Fruit fly (Drosophila melanogaster) whole organism, embryonic: ENCODE data around the gene Gdh.

ENCODE experiments used
- Adf1 ChIP-seq: fragments of 200-800 bp; sonication (Bioruptor generic); IDR thresholded peaks from 2 replicates; pipeline ENCODE4 v1.3.6; 2022; ENCODE audit warnings: missing biosample characterization, missing genetic modification characterization
- Aef1 ChIP-seq: fragments of 200-800 bp; sonication (Bioruptor generic); IDR thresholded peaks from 3 replicates; pipeline ENCODE4 v1.3.6; 2022; ENCODE audit warnings: missing biosample characterization, missing genetic modification characterization
- BEAF-32 ChIP-seq: fragments of 200-800 bp; sonication (Bioruptor generic); optimal IDR thresholded peaks from 3 replicates; lab custom pipeline; 2017; ENCODE audit warnings: missing biosample characterization, missing genetic modification characterization, mild to moderate bottlenecking, moderate library complexity, missing genetic modification reagents
- CG10565 ChIP-seq: fragments of 200-800 bp; sonication (Bioruptor generic); optimal IDR thresholded peaks from 3 replicates; lab custom pipeline; 2016; ENCODE audit warnings: missing biosample characterization, mild to moderate bottlenecking, missing genetic modification characterization
- CG12236 ChIP-seq: fragments of 200-800 bp; sonication (Bioruptor generic); optimal IDR thresholded peaks from 2 replicates; lab custom pipeline; 2016; ENCODE audit warnings: missing biosample characterization, missing genetic modification characterization
- CG15696 ChIP-seq: fragments of 200-800 bp; sonication (Bioruptor generic); optimal IDR thresholded peaks from 2 replicates; lab custom pipeline; 2019; ENCODE audit warnings: missing biosample characterization, mild to moderate bottlenecking, missing genetic modification characterization, moderate library complexity
- CG16779 ChIP-seq: fragments of 200-800 bp; sonication (Bioruptor generic); IDR thresholded peaks from 2 replicates; pipeline ENCODE4 v1.3.6; 2022; ENCODE audit warnings: missing biosample characterization, missing genetic modification characterization
- CG17385 ChIP-seq: fragments of 200-800 bp; sonication (Bioruptor generic); optimal IDR thresholded peaks from 3 replicates; lab custom pipeline; 2018; ENCODE audit warnings: missing biosample characterization, mild to moderate bottlenecking, missing genetic modification characterization
- CG17568 ChIP-seq: fragments of 200-800 bp; sonication (Bioruptor generic); optimal IDR thresholded peaks from 2 replicates; lab custom pipeline; 2018; ENCODE audit warnings: missing biosample characterization, mild to moderate bottlenecking, missing genetic modification characterization, moderate library complexity
- CG18476 ChIP-seq: fragments of 200-800 bp; sonication (Bioruptor generic); optimal IDR thresholded peaks from 2 replicates; lab custom pipeline; 2016; ENCODE audit warnings: missing biosample characterization, mild to moderate bottlenecking, missing genetic modification characterization
- CG2889 ChIP-seq: fragments of 200-800 bp; sonication (Bioruptor generic); IDR thresholded peaks from 3 replicates; pipeline ENCODE4 v1.3.6; 2022; ENCODE audit warnings: missing biosample characterization, missing genetic modification characterization
- CG4360 ChIP-seq: fragments of 200-800 bp; sonication (Bioruptor generic); IDR thresholded peaks from 2 replicates; pipeline ENCODE4 v1.3.6; 2022; ENCODE audit warnings: missing biosample characterization, missing genetic modification characterization
- CG4617 ChIP-seq: fragments of 200-800 bp; sonication (Bioruptor generic); optimal IDR thresholded peaks from 3 replicates; lab custom pipeline; 2016; ENCODE audit warnings: missing biosample characterization, missing genetic modification characterization, borderline replicate concordance
- CG8290 ChIP-seq, 3 experiments: fragments of 200-800 bp; sonication (Bioruptor generic); optimal IDR thresholded peaks; 2 replicates each; lab custom pipeline; 2016 to 2019; ENCODE audit warnings: missing biosample characterization in 3 of 3, missing genetic modification characterization in 3 of 3, mild to moderate bottlenecking in 2 of 3, moderate library complexity in 1 of 3
- CG9797 ChIP-seq: fragments of 200-800 bp; sonication (Bioruptor generic); optimal IDR thresholded peaks from 3 replicates; lab custom pipeline; 2018; ENCODE audit warnings: missing biosample characterization, mild to moderate bottlenecking, missing genetic modification characterization
- Chrac-16 ChIP-seq: fragments of 200-800 bp; sonication (Bioruptor generic); optimal IDR thresholded peaks from 3 replicates; lab custom pipeline; 2016; ENCODE audit warnings: missing biosample characterization, missing genetic modification characterization
- CoRest ChIP-seq: fragments of 200-800 bp; sonication (Bioruptor generic); optimal IDR thresholded peaks from 3 replicates; lab custom pipeline; 2018; ENCODE audit warnings: missing biosample characterization, mild to moderate bottlenecking, missing genetic modification characterization, moderate library complexity
- D19A ChIP-seq: fragments of 200-800 bp; optimal IDR thresholded peaks from 3 replicates; lab custom pipeline; 2019; ENCODE audit warnings: missing biosample characterization, mild to moderate bottlenecking, missing genetic modification characterization, moderate library complexity
- Dp ChIP-seq: fragments of 200-800 bp; sonication (Bioruptor generic); optimal IDR thresholded peaks from 2 replicates; lab custom pipeline; 2018; ENCODE audit warnings: missing biosample characterization, mild to moderate bottlenecking, missing genetic modification characterization, moderate library complexity
- Elba2 ChIP-seq: fragments of 200-800 bp; sonication (Bioruptor generic); optimal IDR thresholded peaks from 3 replicates; lab custom pipeline; 2016; ENCODE audit warnings: missing biosample characterization, missing genetic modification characterization
- Ets65A ChIP-seq: fragments of 200-800 bp; sonication (Bioruptor generic); peaks from one replicate; lab custom pipeline; 2016; ENCODE audit warnings: missing biosample characterization, missing genetic modification characterization
- HmgZ ChIP-seq: fragments of 200-800 bp; sonication (Bioruptor generic); optimal IDR thresholded peaks from 2 replicates; lab custom pipeline; 2018; ENCODE audit warnings: missing biosample characterization, mild to moderate bottlenecking, missing genetic modification characterization
- Hr78 ChIP-seq, 2 experiments: fragments of 200-800 bp in 1 of 2; fragments of >200 bp in 1 of 2; sonication (Bioruptor generic) in 1 of 2; optimal IDR thresholded peaks; 2 replicates each; lab custom pipeline; 2017 to 2019; ENCODE audit warnings: missing biosample characterization in 2 of 2, missing genetic modification characterization in 2 of 2, mild to moderate bottlenecking in 1 of 2, moderate library complexity in 1 of 2
- Med ChIP-seq: fragments of 200-800 bp; sonication (Bioruptor generic); peaks from one replicate; lab custom pipeline; 2016; ENCODE audit warnings: missing biosample characterization, missing genetic modification characterization, mild to moderate bottlenecking, inconsistent platforms, moderate library complexity
- Meics ChIP-seq: fragments of 200-800 bp; sonication (Bioruptor generic); optimal IDR thresholded peaks from 2 replicates; lab custom pipeline; 2017; ENCODE audit warnings: missing biosample characterization, mild to moderate bottlenecking, missing genetic modification characterization
- NFAT ChIP-seq: fragments of 200-800 bp; sonication (Bioruptor generic); IDR thresholded peaks from 2 replicates; pipeline ENCODE4 v1.3.6; 2022; ENCODE audit warnings: missing biosample characterization, missing genetic modification characterization
- Nf-YA ChIP-seq: fragments of 200-800 bp; sonication (Bioruptor generic); IDR thresholded peaks from 2 replicates; pipeline ENCODE4 v1.3.6; 2022; ENCODE audit warnings: missing biosample characterization, missing genetic modification characterization
- Nf-YC ChIP-seq: fragments of 200-800 bp; optimal IDR thresholded peaks from 3 replicates; lab custom pipeline; 2019; ENCODE audit warnings: missing biosample characterization, mild to moderate bottlenecking, missing genetic modification characterization, moderate library complexity
- Pdp1 ChIP-seq, 2 experiments: fragments of 200-800 bp; sonication (Bioruptor generic); optimal IDR thresholded peaks; 3 replicates each; lab custom pipeline; 2016; ENCODE audit warnings: missing biosample characterization in 2 of 2, missing genetic modification characterization in 2 of 2, mild to moderate bottlenecking in 1 of 2, moderate library complexity in 1 of 2
- Ravus ChIP-seq: fragments of 200-800 bp; sonication (Bioruptor generic); IDR thresholded peaks from 2 replicates; pipeline ENCODE4 v1.3.6; 2022; ENCODE audit warnings: missing biosample characterization, missing genetic modification characterization
- Sox100B ChIP-seq: fragments of 200-800 bp; sonication (Bioruptor generic); optimal IDR thresholded peaks from 3 replicates; lab custom pipeline; 2018; ENCODE audit warnings: missing biosample characterization, mild to moderate bottlenecking, missing genetic modification characterization
- Sry-δ ChIP-seq: fragments of 200-800 bp; sonication (Bioruptor generic); optimal IDR thresholded peaks from 2 replicates; lab custom pipeline; 2016; ENCODE audit warnings: missing biosample characterization, missing genetic modification characterization
- chif ChIP-seq, 2 experiments: fragments of 200-800 bp; sonication (Bioruptor generic); optimal IDR thresholded peaks; 3 replicates each; lab custom pipeline; 2016; ENCODE audit warnings: missing biosample characterization in 2 of 2, missing genetic modification characterization in 2 of 2
- chm ChIP-seq: fragments of 200-800 bp; sonication (Bioruptor generic); IDR thresholded peaks from 2 replicates; pipeline ENCODE4 v1.3.6; 2022; ENCODE audit warnings: missing biosample characterization, missing genetic modification characterization
- da ChIP-seq: fragments of 200-800 bp; sonication (Bioruptor generic); optimal IDR thresholded peaks from 2 replicates; lab custom pipeline; 2016; ENCODE audit warnings: missing biosample characterization, missing genetic modification characterization
- dpn ChIP-seq, 2 experiments: fragments of 200-800 bp; sonication (Bioruptor generic); optimal IDR thresholded peaks; 3 replicates each; lab custom pipeline; 2016; ENCODE audit warnings: missing biosample characterization in 2 of 2, missing genetic modification characterization in 2 of 2
- fd3F ChIP-seq: fragments of 200-800 bp; sonication (Bioruptor generic); optimal IDR thresholded peaks from 2 replicates; lab custom pipeline; 2018; ENCODE audit warnings: missing biosample characterization, mild to moderate bottlenecking, missing genetic modification characterization, moderate library complexity
- gro ChIP-seq: fragments of 200-800 bp; sonication (Bioruptor generic); optimal IDR thresholded peaks from 2 replicates; lab custom pipeline; 2016; ENCODE audit warnings: missing biosample characterization, missing genetic modification characterization
- kni ChIP-seq: fragments of 200-800 bp; sonication (Bioruptor generic); optimal IDR thresholded peaks from 3 replicates; lab custom pipeline; 2017; ENCODE audit warnings: mild to moderate bottlenecking, missing biosample characterization, missing genetic modification reagents, missing genetic modification characterization
- otp ChIP-seq: fragments of 200-800 bp; sonication (Bioruptor generic); IDR thresholded peaks from 3 replicates; pipeline ENCODE4, ENCODE4 v1.3.6; 2022; ENCODE audit warnings: missing biosample characterization, missing genetic modification characterization
- pzg ChIP-seq: fragments of 200-800 bp; sonication (Bioruptor generic); optimal IDR thresholded peaks from 3 replicates; lab custom pipeline; 2018; ENCODE audit warnings: missing biosample characterization, mild to moderate bottlenecking, missing genetic modification characterization, moderate library complexity
- ro ChIP-seq: fragments of 200-800 bp; sonication (Bioruptor generic); IDR thresholded peaks from 2 replicates; pipeline ENCODE4 v1.3.6; 2022; ENCODE audit warnings: missing biosample characterization, missing genetic modification characterization
- row ChIP-seq: fragments of 200-800 bp; sonication (Bioruptor generic); IDR thresholded peaks from 3 replicates; pipeline ENCODE4 v1.3.6; 2022; ENCODE audit warnings: missing biosample characterization, missing genetic modification characterization
- schlank ChIP-seq: fragments of 200-800 bp; sonication (Bioruptor generic); optimal IDR thresholded peaks from 2 replicates; lab custom pipeline; 2018; ENCODE audit warnings: missing biosample characterization, mild to moderate bottlenecking, missing genetic modification characterization
- sd ChIP-seq: fragments of 200-800 bp; sonication (Bioruptor generic); optimal IDR thresholded peaks from 3 replicates; lab custom pipeline; 2018; ENCODE audit warnings: missing biosample characterization, mild to moderate bottlenecking, missing genetic modification characterization, moderate library complexity
- sens-2 ChIP-seq: fragments of 200-800 bp; sonication (Bioruptor generic); IDR thresholded peaks from 2 replicates; pipeline ENCODE4 v1.3.6; 2022; ENCODE audit warnings: missing biosample characterization, missing genetic modification characterization
- stwl ChIP-seq: fragments of 200-800 bp; sonication (Bioruptor generic); optimal IDR thresholded peaks from 3 replicates; lab custom pipeline; 2018; ENCODE audit warnings: missing biosample characterization, mild to moderate bottlenecking, missing genetic modification characterization, moderate library complexity
- tll ChIP-seq, 2 experiments: fragments of 200-800 bp in 1 of 2; fragments of >200 bp in 1 of 2; sonication (Bioruptor generic) in 1 of 2; optimal IDR thresholded peaks; 2 replicates each; lab custom pipeline; 2017 to 2019; ENCODE audit warnings: missing biosample characterization in 2 of 2, missing genetic modification characterization in 2 of 2, mild to moderate bottlenecking in 1 of 2, moderate library complexity in 1 of 2
- trh ChIP-seq: fragments of 200-800 bp; sonication (Bioruptor generic); optimal IDR thresholded peaks from 2 replicates; lab custom pipeline; 2016; ENCODE audit warnings: missing biosample characterization, missing genetic modification characterization

Gene Gdh

DNA sequence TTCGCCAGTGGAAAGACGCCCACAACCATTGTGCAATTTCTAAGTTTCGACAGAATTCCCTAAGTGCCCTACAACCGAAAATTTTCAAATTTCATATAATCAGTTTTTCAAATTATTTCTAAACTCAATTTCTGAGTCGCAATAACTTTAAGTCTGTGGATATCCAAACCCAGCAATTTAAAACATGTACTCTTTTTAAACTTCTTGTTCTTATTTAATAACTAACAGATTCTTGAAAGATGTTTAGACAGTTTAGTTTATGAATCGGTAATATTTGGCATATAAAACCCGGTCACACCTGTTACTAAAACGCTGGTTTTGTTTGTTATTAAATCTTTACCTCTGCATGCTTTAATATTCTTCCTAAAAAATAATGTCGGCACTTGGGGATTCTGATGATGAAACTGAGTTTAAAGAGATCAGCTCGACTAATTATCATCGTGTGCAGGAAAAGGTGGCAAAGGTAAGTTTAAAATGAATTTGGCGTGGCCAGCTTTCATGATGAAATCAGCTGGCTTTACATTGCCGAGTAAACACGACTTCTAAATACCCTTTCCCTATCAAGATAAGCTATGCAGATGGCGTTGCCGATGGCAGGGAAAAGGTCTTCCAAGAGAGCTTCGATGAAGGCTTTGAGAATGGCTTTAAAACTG is 13.8 kb downstream of the Gdh start, which contains the start of the genes CG43998, CG43999 and CG31142:
Gene CG43998, minus strand, starts transcription at position 51 of the 653 bp plus-strand sequence.
Gene CG43999, minus strand, starts transcription at position 51 of the 653 bp plus-strand sequence.
Gene CG31142, plus strand, starts transcription at position 294 of the 653 bp plus-strand sequence.
- TF ChIP-seq Ets65A (GFP tag; lab: Kevin White, UChicago) (peak; percentile 15), Aef1 (no peak), CG4360 (no peak), da (GFP tag; lab: Kevin White, UChicago) (no peak), D19A (peak; percentile 97), HmgZ (tag; lab: Kevin White, UChicago) (peak; percentile 35), Dp (GFP tag; lab: Kevin White, UChicago) (peak; percentile 53), CG2889 (GFP tag; lab: Robert Waterston, UW) (no peak), CG17385 (GFP tag; lab: Kevin White, UChicago) (peak; percentile 10), CG10565 (GFP tag; lab: Kevin White, UChicago) (no peak), ro (no peak), CoRest (tag; lab: Kevin White, UChicago) (peak; percentile 5), CG17568 (GFP tag; lab: Kevin White, UChicago) (no peak), chm (GFP tag; lab: Robert Waterston, UW) (no peak), BEAF-32 (GFP tag; lab: Kevin White, UChicago) (peak; percentile 23), CG18476 (GFP tag; lab: Kevin White, UChicago) (no peak), sens-2 (GFP tag; lab: Robert Waterston, UW) (no peak), CG16779 (no peak), Ravus (GFP tag; lab: Robert Waterston, UW) (no peak), gro (GFP tag; lab: Kevin White, UChicago) (peak; percentile 6), CG8290 (GFP tag; optimal IDR thresholded peaks at IDR 0.05; lab: Kevin White, UChicago) (no peak), CG8290 (tag; optimal IDR thresholded peaks at IDR 0.05; lab: Kevin White, UChicago) (peak in 1 of 2 experiments; percentile 43), Sry-δ (GFP tag; lab: Kevin White, UChicago) (peak; percentile 15), CG9797 (peak; percentile 45), Adf1 (GFP tag; lab: Robert Waterston, UW) (no peak), stwl (peak; percentile 3), NFAT (GFP tag; lab: Robert Waterston, UW) (no peak), row (GFP tag; lab: Robert Waterston, UW) (peak; percentile 71), Elba2 (GFP tag; lab: Kevin White, UChicago) (no peak), CG12236 (no peak), Sox100B (GFP tag; lab: Kevin White, UChicago) (no peak), fd3F (GFP tag; lab: Kevin White, UChicago) (no peak), dpn (GFP tag; optimal IDR thresholded peaks at IDR 0.05; lab: Kevin White, UChicago) (peak in 1 of 2 experiments; percentile 5), Pdp1 (GFP tag; optimal IDR thresholded peaks at IDR 0.05; lab: Kevin White, UChicago) (peak in 1 of 2 experiments; percentile 15), pzg (peak; percentile 53), Med (peak; percentile 72), Hr78 (GFP tag; optimal IDR thresholded peaks at IDR 0.05; lab: Kevin White, UChicago) (no peak), Chrac-16 (GFP tag; lab: Kevin White, UChicago) (no peak), trh (GFP tag; lab: Kevin White, UChicago) (no peak), sd (peak; percentile 24), CG15696 (tag; lab: Kevin White, UChicago) (peak; percentile 10), tll (GFP tag; optimal IDR thresholded peaks at IDR 0.05; lab: Kevin White, UChicago) (no peak), Nf-YA (GFP tag; lab: Robert Waterston, UW) (no peak), Nf-YC (tag; lab: Kevin White, UChicago) (peak; percentile 13), CG4617 (peak; percentile 33), kni (GFP tag; lab: Kevin White, UChicago) (no peak), otp (GFP tag; lab: Robert Waterston, UW) (0 out of 3 replicates have a peak, but pooled peaks have one; percentile 12), Meics (GFP tag; lab: Kevin White, UChicago) (no peak), chif (GFP tag; optimal IDR thresholded peaks at IDR 0.05; lab: Kevin White, UChicago) (no peak), schlank (tag; lab: Kevin White, UChicago) (no peak)
